Worm (Caenorhabditis elegans) whole organism, young adult: ENCODE measurements around the gene B0238.15.
A peak's percentile ranks its signal among the peaks of the same experiment; 100 is the strongest.

ENCODE experiments used
- F10E7.11 ChIP-seq: sonication (generic microtip); optimal IDR thresholded peaks from 2 replicates; lab custom pipeline; 2017; ENCODE audit warnings: mild to moderate bottlenecking, missing genetic modification characterization, moderate library complexity, missing compliant biosample characterization
- F22D6.2 ChIP-seq: sonication (generic microtip); optimal IDR thresholded peaks from 2 replicates; lab custom pipeline; 2016; ENCODE audit warnings: mild to moderate bottlenecking, missing genetic modification characterization, missing compliant biosample characterization
- K12H6.12 ChIP-seq: fragments of 200-800 bp; sonication (Bioruptor generic); optimal IDR thresholded peaks from 2 replicates; lab custom pipeline; 2018; ENCODE audit warnings: mild to moderate bottlenecking, missing genetic modification characterization, missing compliant biosample characterization
- Y53G8AR.9 ChIP-seq: fragments of 200-800 bp; sonication (Bioruptor generic); conservative IDR thresholded peaks from 2 replicates; pipeline ENCODE4 v1.3.6; 2022; ENCODE audit warnings: missing genetic modification reagents, missing genetic modification characterization, missing compliant biosample characterization
- Y79H2A.3 ChIP-seq: fragments of 200-800 bp; sonication (Bioruptor generic); conservative IDR thresholded peaks from 2 replicates; pipeline ENCODE4 v1.3.6; 2022; ENCODE audit warnings: missing genetic modification reagents, missing genetic modification characterization, missing compliant biosample characterization
- atf-7 ChIP-seq: sonication (generic microtip); optimal IDR thresholded peaks from 2 replicates; lab custom pipeline; 2017; ENCODE audit warnings: mild to moderate bottlenecking, missing genetic modification characterization, missing compliant biosample characterization
- bed-1 ChIP-seq: fragments of 200-800 bp; sonication (Bioruptor generic); IDR thresholded peaks from 2 replicates; pipeline ENCODE4 v1.3.6; 2022; ENCODE audit warnings: missing genetic modification reagents, missing genetic modification characterization, missing compliant biosample characterization
- cebp-1 ChIP-seq, 2 experiments: fragments of 200-800 bp in 1 of 2; sonication (Bioruptor generic) in 1 of 2; sonication (generic microtip) in 1 of 2; IDR thresholded peaks in 1 of 2; optimal IDR thresholded peaks in 1 of 2; 2 replicates each; pipeline versions ENCODE4 v1.3.6 to Lab custom; 2017 to 2022; ENCODE audit warnings: missing compliant biosample characterization in 2 of 2, missing genetic modification characterization in 2 of 2, mild to moderate bottlenecking in 1 of 2, missing genetic modification reagents in 1 of 2, moderate library complexity in 1 of 2
- cebp-2 ChIP-seq: fragments of 200-800 bp; sonication (Bioruptor generic); IDR thresholded peaks from 2 replicates; pipeline ENCODE4 v1.3.6; 2022; ENCODE audit warnings: missing genetic modification characterization, missing compliant biosample characterization
- ceh-40 ChIP-seq: fragments of 200-800 bp; sonication (Bioruptor generic); IDR thresholded peaks from 2 replicates; pipeline ENCODE4 v1.3.6; 2022; ENCODE audit warnings: missing genetic modification characterization, missing compliant biosample characterization
- chd-7 ChIP-seq: sonication (generic microtip); optimal IDR thresholded peaks from 2 replicates; lab custom pipeline; 2016; ENCODE audit warnings: mild to moderate bottlenecking, missing genetic modification characterization, moderate library complexity, missing compliant biosample characterization
- dox-1 ChIP-seq: fragments of 200-800 bp; sonication (Bioruptor generic); IDR thresholded peaks from 2 replicates; pipeline ENCODE4 v1.3.6; 2022; ENCODE audit warnings: missing genetic modification reagents, missing genetic modification characterization, missing compliant biosample characterization
- efl-1 ChIP-seq: fragments of 150-350 bp; optimal IDR thresholded peaks from 2 replicates; lab custom pipeline; 2014; ENCODE audit warnings: missing biosample characterization, missing genetic modification reagents, missing genetic modification characterization
- egl-18 ChIP-seq: fragments of 200-800 bp; sonication (Bioruptor generic); IDR thresholded peaks from 2 replicates; pipeline ENCODE4 v1.3.6; 2022; ENCODE audit warnings: missing genetic modification reagents, missing genetic modification characterization, missing compliant biosample characterization
- egl-44 ChIP-seq: fragments of 200-800 bp; sonication (Bioruptor generic); IDR thresholded peaks from 2 replicates; pipeline ENCODE4 v1.3.6; 2022; ENCODE audit warnings: missing genetic modification reagents, missing genetic modification characterization, missing compliant biosample characterization
- egrh-3 ChIP-seq: fragments of 200-800 bp; sonication (Bioruptor generic); IDR thresholded peaks from 2 replicates; pipeline ENCODE4 v1.3.6; 2022; ENCODE audit warnings: missing genetic modification reagents, missing genetic modification characterization, missing compliant biosample characterization
- hlh-12 ChIP-seq: sonication (generic microtip); optimal IDR thresholded peaks from 2 replicates; lab custom pipeline; 2016; ENCODE audit warnings: missing genetic modification characterization, missing compliant biosample characterization
- hrde-1 ChIP-seq: sonication (generic microtip); optimal IDR thresholded peaks from 2 replicates; lab custom pipeline; 2016; ENCODE audit warnings: missing genetic modification characterization, mild to moderate bottlenecking, missing compliant biosample characterization, moderate library complexity, missing genotype, missing genetic modification reagents, borderline replicate concordance
- let-526 ChIP-seq: fragments of 200-800 bp; sonication (Bioruptor generic); IDR thresholded peaks from 2 replicates; pipeline ENCODE4 v1.3.6; 2022; ENCODE audit warnings: missing genetic modification reagents, missing genetic modification characterization, missing compliant biosample characterization
- let-607 ChIP-seq, 2 experiments: fragments of 200-800 bp in 1 of 2; sonication (Bioruptor generic) in 1 of 2; sonication (generic microtip) in 1 of 2; optimal IDR thresholded peaks; 2 replicates each; lab custom pipeline; 2016 to 2018; ENCODE audit warnings: mild to moderate bottlenecking in 2 of 2, missing compliant biosample characterization in 2 of 2, missing genetic modification characterization in 2 of 2, moderate library complexity in 2 of 2, missing genotype in 1 of 2
- lin-35 ChIP-seq, 3 experiments: fragments of 150-350 bp in 2 of 3; sonication (generic microtip) in 1 of 3; optimal IDR thresholded peaks; 2 replicates each; lab custom pipeline; 2014 to 2018; ENCODE audit warnings: missing biosample characterization in 3 of 3, missing genetic modification characterization in 3 of 3, missing genetic modification reagents in 3 of 3
- madf-6 ChIP-seq: fragments of 200-800 bp; sonication (Bioruptor generic); IDR thresholded peaks from 2 replicates; pipeline ENCODE4 v1.3.6; 2022; ENCODE audit warnings: missing genetic modification reagents, missing genetic modification characterization, missing compliant biosample characterization
- madf-8 ChIP-seq: fragments of 200-800 bp; sonication (Bioruptor generic); conservative IDR thresholded peaks from 2 replicates; pipeline ENCODE4 v1.3.6; 2022; ENCODE audit warnings: missing genetic modification reagents, missing genetic modification characterization, missing compliant biosample characterization
- nfya-1 ChIP-seq: sonication (generic microtip); optimal IDR thresholded peaks from 2 replicates; lab custom pipeline; 2017; ENCODE audit warnings: antibody characterized with exemption, missing compliant biosample characterization, missing genetic modification characterization, borderline replicate concordance; ENCODE audit not compliant: insufficient read depth
- nfya-2 ChIP-seq: fragments of 200-800 bp; sonication (Bioruptor generic); IDR thresholded peaks from 2 replicates; pipeline ENCODE4 v1.3.6; 2022; ENCODE audit warnings: missing genetic modification reagents, missing genetic modification characterization, missing compliant biosample characterization
- nhr-120 ChIP-seq: fragments of 200-800 bp; sonication (Bioruptor generic); IDR thresholded peaks from 2 replicates; pipeline ENCODE4 v1.3.6; 2022; ENCODE audit warnings: missing genetic modification characterization, missing compliant biosample characterization
- nhr-80 ChIP-seq: sonication (generic microtip); optimal IDR thresholded peaks from 2 replicates; lab custom pipeline; 2016; ENCODE audit warnings: missing genetic modification characterization, missing compliant biosample characterization
- nhr-90 ChIP-seq: sonication (generic microtip); optimal IDR thresholded peaks from 2 replicates; lab custom pipeline; 2016; ENCODE audit warnings: missing genotype, mild to moderate bottlenecking, missing genetic modification characterization, missing compliant biosample characterization
- pha-4 ChIP-seq: fragments of 150-350 bp; sonication (generic microtip); optimal IDR thresholded peaks from 2 replicates; lab custom pipeline; 2014; ENCODE audit warnings: missing biosample characterization, missing genetic modification reagents, missing genetic modification characterization
- rec-8 ChIP-seq, 2 experiments: sonication (generic microtip); optimal IDR thresholded peaks; 2 replicates each; lab custom pipeline; 2016; ENCODE audit warnings: mild to moderate bottlenecking in 2 of 2, missing genetic modification characterization in 2 of 2, missing genetic modification reagents in 2 of 2, missing genotype in 2 of 2, missing biosample characterization in 1 of 2, missing compliant biosample characterization in 1 of 2, moderate library complexity in 1 of 2
- repo-1 ChIP-seq: sonication (generic microtip); optimal IDR thresholded peaks from 2 replicates; lab custom pipeline; 2017; ENCODE audit warnings: mild to moderate bottlenecking, missing genetic modification characterization, missing compliant biosample characterization
- sea-2 ChIP-seq: fragments of 200-800 bp; sonication (Bioruptor generic); IDR thresholded peaks from 2 replicates; pipeline ENCODE4 v1.3.6; 2022; ENCODE audit warnings: missing genetic modification characterization, missing compliant biosample characterization
- snpc-1.1 ChIP-seq: sonication (generic microtip); optimal IDR thresholded peaks from 2 replicates; lab custom pipeline; 2017; ENCODE audit warnings: missing genetic modification characterization, mild to moderate bottlenecking, missing compliant biosample characterization, antibody characterized with exemption, moderate library complexity, missing genotype, missing genetic modification reagents; ENCODE audit not compliant: insufficient read depth
- sptf-2 ChIP-seq: fragments of 200-800 bp; sonication (Bioruptor generic); optimal IDR thresholded peaks from 2 replicates; lab custom pipeline; 2018; ENCODE audit warnings: mild to moderate bottlenecking, missing genetic modification characterization, missing compliant biosample characterization
- tbp1 ChIP-seq: fragments of 200-800 bp; sonication (Bioruptor generic); optimal IDR thresholded peaks from 2 replicates; lab custom pipeline; 2018; ENCODE audit warnings: mild to moderate bottlenecking, missing genetic modification characterization, missing compliant biosample characterization
- tbx-9 ChIP-seq: sonication (generic microtip); optimal IDR thresholded peaks from 2 replicates; lab custom pipeline; 2016; ENCODE audit warnings: borderline replicate concordance, missing genetic modification characterization, inconsistent platforms, missing compliant biosample characterization
- unc-62 ChIP-seq: fragments of 150-350 bp; optimal IDR thresholded peaks from 2 replicates; lab custom pipeline; 2014; ENCODE audit warnings: missing biosample characterization, missing genetic modification reagents, missing genetic modification characterization
- ztf-18 ChIP-seq: sonication (generic microtip); optimal IDR thresholded peaks from 2 replicates; lab custom pipeline; 2016; ENCODE audit warnings: missing genotype, mild to moderate bottlenecking, missing genetic modification characterization, missing compliant biosample characterization
- ztf-26 ChIP-seq: sonication (generic microtip); optimal IDR thresholded peaks from 2 replicates; lab custom pipeline; 2017; ENCODE audit warnings: missing genetic modification characterization, missing compliant biosample characterization

B0238.15 gene

ce11 chrV:5239903-5240302, at the start of gene B0238.15:
Gene B0238.15 (plus strand): TSS chrV:5240203.
- TF ChIP-seq K12H6.12 (tag; lab: Kevin White, UChicago): no peak
- peak; percentile 47 for TF ChIP-seq madf-6
- peak; percentile 3 for TF ChIP-seq efl-1 (GFP tag; lab: Kevin White, UChicago)

ce11 chrV:5192501-5192900, 47.5 kb upstream of the B0238.15 start, which contains the start of gene C03A7.13:
Gene C03A7.13 (minus strand): TSS chrV:5192543.
- TF ChIP-seq egl-44 (GFP tag; lab: Robert Waterston, UW) (0 out of 2 replicates have a peak, but pooled peaks have one; percentile 29), ztf-26 (tag; lab: Kevin White, UChicago) (no peak), nhr-90 (tag; lab: Kevin White, UChicago) (no peak), pha-4 (tag; lab: Kevin White, UChicago) (peak; percentile 9), F10E7.11 (tag; lab: Kevin White, UChicago) (no peak), tbp1 (GFP tag; lab: Kevin White, UChicago) (peak; percentile 8), atf-7 (tag; lab: Kevin White, UChicago) (peak; percentile 26), nhr-80 (tag; lab: Kevin White, UChicago) (peak; percentile 87), dox-1 (no peak), hrde-1 (tag; lab: Kevin White, UChicago) (no peak), egl-18 (GFP tag; lab: Robert Waterston, UW) (no peak), unc-62 (GFP tag; lab: Kevin White, UChicago) (peak; percentile 93), cebp-1 (GFP tag; IDR thresholded peaks at IDR 0.05; lab: Robert Waterston, UW) (no peak), cebp-1 (tag; optimal IDR thresholded peaks at IDR 0.05; lab: Kevin White, UChicago) (peak; percentile 34), nfya-2 (no peak), let-607 (tag; optimal IDR thresholded peaks at IDR 0.05; lab: Kevin White, UChicago) (peak in 1 of 2 experiments; percentile 30), sptf-2 (GFP tag; lab: Kevin White, UChicago) (no peak)

- TF ChIP-seq ztf-18 (tag; lab: Kevin White, UChicago) (no peak), egl-44 (GFP tag; lab: Robert Waterston, UW) (no peak), repo-1 (no peak), chd-7 (tag; lab: Kevin White, UChicago) (no peak), egrh-3 (GFP tag; lab: Robert Waterston, UW) (no peak), nfya-1 (tag; lab: Kevin White, UChicago) (no peak), lin-35 (GFP tag; optimal IDR thresholded peaks at IDR 0.05; lab: Kevin White, UChicago) (no peak)
- TF ChIP-seq, all 124 proteins: peak for 0
Measured at ce11 chrV:5194508-5194907, 45.5 kb upstream of the B0238.15 start, which contains the start of gene abu-8. Gene abu-8 (minus strand): TSS chrV:5194608.

ce11 chrV:5198240-5198639, 41.8 kb upstream of the B0238.15 start, which contains the start of gene Y47A7.2:
Gene Y47A7.2 (minus strand): TSS chrV:5198340.
- no peak for TF ChIP-seq let-526

ce11 chrV:5200188-5200587, 39.8 kb upstream of the B0238.15 start:
- TF ChIP-seq chd-7 (tag; lab: Kevin White, UChicago) (no peak), let-607 (tag; optimal IDR thresholded peaks at IDR 0.05; lab: Kevin White, UChicago) (no peak), cebp-2 (GFP tag; lab: Robert Waterston, UW) (no peak), Y53G8AR.9 (GFP tag; lab: Robert Waterston, UW) (no peak), F10E7.11 (tag; lab: Kevin White, UChicago) (no peak), rec-8 (tag; optimal IDR thresholded peaks at IDR 0.05; lab: Kevin White, UChicago) (no peak), tbx-9 (no peak), bed-1 (GFP tag; lab: Robert Waterston, UW) (no peak), efl-1 (GFP tag; lab: Kevin White, UChicago) (no peak), F22D6.2 (no peak), nhr-120 (no peak), tbp1 (GFP tag; lab: Kevin White, UChicago) (no peak), sea-2 (GFP tag; lab: Robert Waterston, UW) (no peak), ztf-26 (tag; lab: Kevin White, UChicago) (no peak), hlh-12 (tag; lab: Kevin White, UChicago) (no peak), snpc-1.1 (tag; lab: Kevin White, UChicago) (no peak), ceh-40 (GFP tag; lab: Robert Waterston, UW) (no peak), atf-7 (tag; lab: Kevin White, UChicago) (no peak), Y79H2A.3 (no peak), madf-8 (GFP tag; lab: Robert Waterston, UW) (no peak)
- TF ChIP-seq, all 124 proteins: peak for 0
